Worm (Caenorhabditis elegans) whole organism, young adult: ENCODE results near the gene col-147.
A peak's percentile ranks its signal among the peaks of the same experiment; 100 is the strongest.

Experiments used
- T07F8.4 ChIP-seq: sonication (generic microtip); optimal IDR thresholded peaks from 2 replicates; lab custom pipeline; 2016; ENCODE audit warnings: mild to moderate bottlenecking, missing genetic modification characterization, moderate library complexity, missing compliant biosample characterization
- Y53F4B.3 ChIP-seq: fragments of 200-800 bp; sonication (Bioruptor generic); IDR thresholded peaks from 2 replicates; pipeline ENCODE4 v1.3.6; 2022; ENCODE audit warnings: missing genetic modification reagents, missing genetic modification characterization, missing compliant biosample characterization
- aptf-2 ChIP-seq: fragments of 200-800 bp; sonication (Bioruptor generic); conservative IDR thresholded peaks from 2 replicates; pipeline ENCODE4 v1.3.6; 2022; ENCODE audit warnings: missing genetic modification reagents, missing genetic modification characterization, missing compliant biosample characterization
- hsf-1 ChIP-seq: fragments of 200-800 bp; sonication (Bioruptor generic); IDR thresholded peaks from 2 replicates; pipeline ENCODE4 v1.3.6; 2022; ENCODE audit warnings: missing genetic modification reagents, missing genetic modification characterization, missing compliant biosample characterization
- madf-10 ChIP-seq: sonication (generic microtip); optimal IDR thresholded peaks from 2 replicates; lab custom pipeline; 2016; ENCODE audit warnings: mild to moderate bottlenecking, missing genetic modification characterization, missing compliant biosample characterization
- nhr-120 ChIP-seq: fragments of 200-800 bp; sonication (Bioruptor generic); IDR thresholded peaks from 2 replicates; pipeline ENCODE4 v1.3.6; 2022; ENCODE audit warnings: missing genetic modification characterization, missing compliant biosample characterization
- unc-62 ChIP-seq: fragments of 150-350 bp; optimal IDR thresholded peaks from 2 replicates; lab custom pipeline; 2014; ENCODE audit warnings: missing biosample characterization, missing genetic modification reagents, missing genetic modification characterization

ce11 chrV:9679166-9679565 lies 46.0 kb upstream of the col-147 start, which contains the start of gene ZK287.9:
- no peak for TF ChIP-seq madf-10
- no peak for TF ChIP-seq Y53F4B.3 (GFP tag; lab: Robert Waterston, UW)
- no peak for TF ChIP-seq T07F8.4 (tag; lab: Kevin White, UChicago)
- TF ChIP-seq unc-62 (GFP tag; lab: Kevin White, UChicago) = peak; percentile 34
- no peak for TF ChIP-seq aptf-2 (GFP tag; lab: Robert Waterston, UW)
- no peak for TF ChIP-seq nhr-120 (GFP tag; lab: Robert Waterston, UW)
- TF ChIP-seq hsf-1 (GFP tag; lab: Robert Waterston, UW) = no peak
